Fruit fly (Drosophila melanogaster): ENCODE results near the gene CG44195.

CG44195 gene

dm6 chr3L:7614226-7614625 is 81.2 kb downstream of the CG44195 start (continued):
- no peak for TF ChIP-seq emc (GFP tag; optimal IDR thresholded peaks at IDR 0.05)

- TF ChIP-seq org-1 (GFP tag; optimal IDR thresholded peaks at IDR 0.05) (no peak), gt (GFP tag; IDR thresholded peaks at IDR 0.05) (no peak), CG2120 (GFP tag; optimal IDR thresholded peaks at IDR 0.05) (no peak), unpg (GFP tag; optimal IDR thresholded peaks at IDR 0.05) (peak; percentile 25), sqz (GFP tag; optimal IDR thresholded peaks at IDR 0.05) (no peak), CTCF (GFP tag; optimal IDR thresholded peaks at IDR 0.05) (no peak), CG18262 (tag; optimal IDR thresholded peaks at IDR 0.05) (no peak), CG3163 (GFP tag; optimal IDR thresholded peaks at IDR 0.05) (no peak), Abd-B (GFP tag; optimal IDR thresholded peaks at IDR 0.05) (no peak), Lim3 (GFP tag; IDR thresholded peaks at IDR 0.05) (no peak), pnt (GFP tag; optimal IDR thresholded peaks at IDR 0.05) (no peak), bcd (GFP tag; optimal IDR thresholded peaks at IDR 0.05) (no peak), Fer2 (tag; optimal IDR thresholded peaks at IDR 0.05) (no peak), aop (GFP tag; IDR thresholded peaks at IDR 0.05) (no peak), CG30403 (GFP tag; optimal IDR thresholded peaks at IDR 0.05) (peak; percentile 22), sisA (GFP tag; IDR thresholded peaks at IDR 0.05) (peak; percentile 8; the same call in 1 of the 2 replicates), bsh (GFP tag; optimal IDR thresholded peaks at IDR 0.05) (peak; percentile 40 to 55), YL-1 (GFP tag; optimal IDR thresholded peaks at IDR 0.05) (no peak), dmrt99B (tag; optimal IDR thresholded peaks at IDR 0.05) (peak; percentile 7), tin (GFP tag; optimal IDR thresholded peaks at IDR 0.05) (no peak), Spps (tag; optimal IDR thresholded peaks at IDR 0.05) (no peak), CG17612 (GFP tag; IDR thresholded peaks at IDR 0.05) (no peak), vvl (GFP tag; IDR thresholded peaks at IDR 0.05) (0 out of 2 replicates have a peak, but pooled peaks have one; percentile 9), Antp (GFP tag; optimal IDR thresholded peaks at IDR 0.05) (no peak), CG6689 (GFP tag; IDR thresholded peaks at IDR 0.05) (peak; percentile 29; the same call in 1 of the 2 replicates), Drgx (GFP tag; IDR thresholded peaks at IDR 0.05) (peak; percentile 88), CG15514 (GFP tag; optimal IDR thresholded peaks at IDR 0.05) (no peak), cato (GFP tag; optimal IDR thresholded peaks at IDR 0.05; ENCODE audit: borderline replicate concordance) (no peak), Sox102F (GFP tag; optimal IDR thresholded peaks at IDR 0.05) (peak; percentile 44), hkb (optimal IDR thresholded peaks at IDR 0.05) (no peak), hkb (GFP tag; IDR thresholded peaks at IDR 0.05) (0 out of 2 replicates have a peak, but pooled peaks have one; percentile 22), CG2712 (tag; optimal IDR thresholded peaks at IDR 0.05) (peak; percentile 16), dan (GFP tag; IDR thresholded peaks at IDR 0.05) (no peak), CG1603 (tag; optimal IDR thresholded peaks at IDR 0.05) (no peak), ci (GFP tag; IDR thresholded peaks at IDR 0.05) (0 out of 3 replicates have a peak, but pooled peaks have one; percentile 24), Oli (tag; optimal IDR thresholded peaks at IDR 0.05) (peak; percentile 13), tap (tag; optimal IDR thresholded peaks at IDR 0.05) (no peak), amos (GFP tag; IDR thresholded peaks at IDR 0.05; ENCODE audit: partially characterized antibody) (no peak), CG3281 (GFP tag; optimal IDR thresholded peaks at IDR 0.05) (no peak), sens (GFP tag) (peak; percentile 7), Pdp1 (GFP tag; optimal IDR thresholded peaks at IDR 0.05) (no peak), CG13424 (tag; optimal IDR thresholded peaks at IDR 0.05) (no peak), chn (GFP tag; optimal IDR thresholded peaks at IDR 0.05) (no peak), gem (tag; optimal IDR thresholded peaks at IDR 0.05) (peak; percentile 35), CG11696 (GFP tag; IDR thresholded peaks at IDR 0.05) (no peak), Xrp1 (GFP tag; IDR thresholded peaks at IDR 0.05) (peak; percentile 35; the same call in 1 of the 2 replicates), luna (GFP tag; optimal IDR thresholded peaks at IDR 0.05) (no peak), CG7357 (GFP tag; IDR thresholded peaks at IDR 0.05) (no peak), pfk (GFP tag; optimal IDR thresholded peaks at IDR 0.05) (no peak), ind (GFP tag; optimal IDR thresholded peaks at IDR 0.05) (no peak)
These were observed 84.2 kb downstream of the CG44195 start for dm6 chr3L:7611229-7611628.
